Worm (Caenorhabditis elegans): ENCODE measurements around the gene zim-3.

DNA sequence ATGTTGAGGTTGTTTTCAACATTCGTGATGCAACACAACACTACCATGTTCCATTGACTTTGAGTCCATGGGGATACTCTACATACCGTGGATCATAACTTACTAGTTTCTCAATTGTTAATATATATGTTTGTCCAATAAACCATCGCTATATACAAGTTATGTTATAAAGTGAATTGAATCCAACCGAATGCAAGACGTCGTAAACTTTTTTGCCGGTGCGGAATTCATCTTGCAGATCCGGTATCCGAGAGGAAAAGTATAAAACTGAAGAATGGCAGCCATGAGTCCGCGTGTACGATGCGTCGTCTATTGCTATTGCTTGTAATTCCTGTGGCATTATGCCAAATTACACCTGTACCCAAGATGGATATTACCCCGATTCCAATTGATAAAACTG is 49.8 kb downstream of the zim-3 start, which contains the start of gene R09H10.6:
- no peak for TF ChIP-seq nhr-77 (tag; optimal IDR thresholded peaks at IDR 0.05)
- no peak for TF ChIP-seq nhr-237 (tag; optimal IDR thresholded peaks at IDR 0.05)
- TF ChIP-seq nhr-11 (tag; optimal IDR thresholded peaks at IDR 0.05), result no peak
- no peak for TF ChIP-seq ztf-4 (tag; optimal IDR thresholded peaks at IDR 0.05)
- no peak for TF ChIP-seq aly-2 (tag; optimal IDR thresholded peaks at IDR 0.05)
- no peak for TF ChIP-seq ztf-11 (tag; optimal IDR thresholded peaks at IDR 0.05)
- no peak for TF ChIP-seq pqm-1 (tag; optimal IDR thresholded peaks at IDR 0.05)
- TF ChIP-seq nhr-25 (tag; optimal IDR thresholded peaks at IDR 0.05), result no peak
- TF ChIP-seq nhr-12 (tag; optimal IDR thresholded peaks at IDR 0.05), result no peak
- no peak for TF ChIP-seq skn-1 (tag; optimal IDR thresholded peaks at IDR 0.05)
- TF ChIP-seq pha-4 (tag; optimal IDR thresholded peaks at IDR 0.05), result no peak
- TF ChIP-seq tbx-2 (tag; optimal IDR thresholded peaks at IDR 0.05), result no peak
- no peak for TF ChIP-seq jun-1 (tag; optimal IDR thresholded peaks at IDR 0.05)
